Fruit fly (Drosophila melanogaster) whole organism, prepupa: ENCODE results near the gene CG43051.

ENCODE experiments used
- Lpt ChIP-seq: fragments of 200-800 bp; sonication (Bioruptor generic); optimal IDR thresholded peaks from 3 replicates; lab custom pipeline; 2016; ENCODE audit warnings: missing biosample characterization, missing genetic modification characterization
- spab ChIP-seq: fragments of 200-800 bp; sonication (Bioruptor generic); optimal IDR thresholded peaks from 2 replicates; lab custom pipeline; 2017; ENCODE audit warnings: missing biosample characterization, mild to moderate bottlenecking, missing genetic modification characterization, missing genetic modification reagents

- TF ChIP-seq Lpt (no peak), spab (GFP tag; lab: Kevin White, UChicago) (no peak)
Measured at dm6 chr2L:12540246-12540645, 32.5 kb downstream of the CG43051 start.
